Worm (Caenorhabditis elegans) whole organism, dauer: ENCODE results near the gene yap-1.

ENCODE experiments used
- unc-62 ChIP-seq: sonication (generic microtip); optimal IDR thresholded peaks from 2 replicates; lab custom pipeline; 2017; ENCODE audit warnings: missing biosample characterization, missing genetic modification reagents, missing genetic modification characterization

yap-1 gene

DNA sequence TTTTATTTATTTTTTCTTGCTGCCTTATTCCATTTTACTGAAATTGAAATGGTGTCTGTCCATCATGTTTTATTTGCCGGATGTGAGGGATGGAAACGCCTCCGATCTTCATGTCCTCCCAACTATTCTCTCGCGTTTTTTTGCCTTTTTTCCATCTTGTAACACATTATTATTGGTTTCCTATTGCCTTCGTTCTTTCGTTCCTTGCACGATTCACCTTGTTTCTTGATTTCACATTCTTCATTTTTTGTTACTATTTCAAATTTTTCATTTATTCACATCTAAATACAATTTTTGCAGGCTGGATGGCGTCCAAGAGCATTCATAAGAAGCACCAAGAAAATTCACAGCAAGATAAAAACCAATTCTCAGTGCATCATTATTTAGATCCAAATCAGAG is at the start of gene yap-1:
Gene yap-1 (plus strand): TSS at position 301 of the 400 bp plus-strand sequence.
- no peak for TF ChIP-seq unc-62 (GFP tag; lab: Kevin White, UChicago)

DNA sequence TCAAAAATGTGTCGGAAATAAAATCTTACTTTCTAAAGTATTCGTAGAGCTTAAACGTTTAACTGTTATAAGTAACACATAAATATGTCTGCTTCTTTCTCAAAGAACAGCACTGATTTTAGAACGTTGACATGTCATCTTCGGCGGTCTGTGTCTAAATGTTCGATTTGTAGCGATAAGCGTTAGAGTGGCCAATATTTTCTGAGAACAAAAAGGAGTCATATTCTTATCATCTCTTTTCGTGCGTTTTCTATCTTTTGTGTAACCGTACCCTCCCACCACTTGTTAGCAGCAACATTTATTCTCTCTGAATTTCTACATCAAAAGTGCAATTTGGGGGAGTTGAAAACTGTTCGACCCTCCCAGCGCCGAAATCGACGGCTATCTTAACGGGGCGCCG is 46.6 kb upstream of the yap-1 start:
- no peak for TF ChIP-seq unc-62 (GFP tag; lab: Kevin White, UChicago)

DNA sequence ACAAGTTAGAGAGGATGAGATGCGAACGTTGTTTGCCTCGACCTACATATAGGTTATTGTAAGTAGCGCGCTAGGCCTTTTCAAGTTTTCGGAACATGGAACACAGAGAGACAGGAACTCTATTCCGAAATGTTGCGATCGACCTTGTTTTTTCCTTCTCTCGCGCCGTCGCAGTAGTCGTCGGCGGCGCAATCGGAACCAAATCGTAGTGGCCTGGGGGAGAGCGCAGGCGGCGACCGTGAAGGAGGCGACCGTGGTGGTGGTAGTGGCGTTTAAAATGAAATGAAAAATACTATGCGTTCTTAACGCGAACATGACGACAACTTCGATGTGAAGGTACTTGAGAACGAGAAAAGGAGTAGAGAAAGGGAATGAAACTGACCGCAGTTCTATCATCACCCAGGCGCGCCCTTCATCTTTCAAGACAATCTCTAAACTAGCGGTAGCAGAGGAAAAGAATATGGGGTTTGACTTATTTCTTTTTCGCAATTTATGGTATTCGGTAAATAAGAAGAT is 44.1 kb upstream of the yap-1 start:
- no peak for TF ChIP-seq unc-62 (GFP tag; lab: Kevin White, UChicago)

ce11 chrX:10650103-10650502 is 41.6 kb upstream of the yap-1 start:
- TF ChIP-seq unc-62 (GFP tag; lab: Kevin White, UChicago): no peak

ce11 chrX:10656604-10657003 is 35.1 kb upstream of the yap-1 start:
- TF ChIP-seq unc-62 (GFP tag; lab: Kevin White, UChicago): no peak

DNA sequence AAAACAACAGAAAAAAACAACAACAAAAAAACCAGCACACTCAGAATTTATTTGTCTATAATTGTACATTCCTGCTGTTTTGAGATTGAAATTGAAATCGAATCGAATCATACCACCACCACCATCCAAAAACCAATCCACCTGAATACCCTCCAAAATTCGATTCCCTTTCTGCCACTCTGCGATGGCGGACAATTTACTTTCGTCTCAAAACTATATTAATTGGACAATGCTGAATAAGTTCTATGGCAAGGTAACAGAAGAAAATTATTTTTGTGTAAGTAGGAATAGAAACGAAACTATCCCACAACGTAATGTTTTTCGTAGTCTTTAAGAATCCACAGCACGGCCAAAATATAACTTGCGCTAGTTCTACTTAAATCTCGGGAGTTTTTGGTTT is 32.2 kb upstream of the yap-1 start:
- TF ChIP-seq unc-62 (GFP tag; lab: Kevin White, UChicago): no peak

- TF ChIP-seq unc-62 (GFP tag; lab: Kevin White, UChicago): no peak
Measured at ce11 chrX:10664759-10665158, 27.0 kb upstream of the yap-1 start.

DNA sequence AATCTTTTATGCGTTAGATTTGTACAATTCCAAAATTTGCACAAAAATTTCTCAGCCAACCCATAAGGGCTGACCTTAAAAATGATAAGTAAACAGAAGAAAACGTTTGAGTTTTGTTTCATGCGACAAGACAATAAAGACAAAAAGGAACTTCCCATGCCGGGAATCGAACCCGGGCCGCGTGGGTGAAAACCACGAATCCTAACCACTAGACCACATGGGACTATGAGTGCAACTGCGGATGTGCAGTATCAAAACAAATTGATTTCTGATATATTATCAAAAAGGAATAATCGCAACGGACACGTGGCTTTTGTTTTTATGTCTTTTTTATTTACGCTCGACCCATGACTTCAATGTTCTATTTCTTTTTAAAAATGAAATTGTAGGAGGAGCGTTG is 24.9 kb upstream of the yap-1 start:
- TF ChIP-seq unc-62 (GFP tag; lab: Kevin White, UChicago): no peak

DNA sequence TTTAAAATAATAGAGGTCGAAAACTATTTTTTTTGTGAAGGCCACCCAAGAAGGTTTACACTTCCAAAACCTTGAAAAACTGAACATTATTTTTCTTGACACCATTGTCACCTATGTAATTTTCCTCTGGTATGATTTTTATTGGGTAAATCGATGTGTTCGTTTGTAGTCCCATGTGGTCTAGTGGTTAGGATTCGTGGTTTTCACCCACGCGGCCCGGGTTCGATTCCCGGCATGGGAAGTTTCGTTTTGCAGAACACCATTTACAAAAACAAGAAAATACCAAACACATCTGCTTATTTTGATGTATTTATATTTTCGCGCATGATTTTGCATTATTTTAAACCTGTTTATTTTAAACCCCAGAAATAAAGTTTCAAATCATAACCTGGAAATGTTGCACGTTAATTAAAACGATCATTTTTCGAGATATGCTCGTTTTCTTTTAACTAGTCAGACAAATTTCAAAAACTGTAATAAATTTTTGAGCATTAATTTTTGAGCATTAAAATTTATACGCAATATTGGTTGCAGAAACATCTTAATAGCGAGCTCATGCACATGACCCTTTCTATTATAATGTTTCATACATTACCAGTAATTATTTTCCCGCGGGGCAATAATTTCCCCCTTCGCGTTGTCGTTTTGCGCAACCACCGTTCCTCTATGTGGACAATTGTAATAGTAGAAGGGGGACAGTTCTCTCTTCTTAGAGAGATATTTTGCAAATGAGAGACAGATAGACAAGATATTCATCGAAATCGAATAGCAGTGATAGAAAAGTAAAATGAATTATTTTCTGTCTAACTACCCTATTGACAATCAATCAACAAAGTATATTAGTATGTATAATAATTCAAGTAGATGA is 24.1 kb upstream of the yap-1 start:
- no peak for TF ChIP-seq unc-62 (GFP tag; lab: Kevin White, UChicago)

ce11 chrX:10670198-10670597 is 21.5 kb upstream of the yap-1 start:
- TF ChIP-seq unc-62 (GFP tag; lab: Kevin White, UChicago): no peak

DNA sequence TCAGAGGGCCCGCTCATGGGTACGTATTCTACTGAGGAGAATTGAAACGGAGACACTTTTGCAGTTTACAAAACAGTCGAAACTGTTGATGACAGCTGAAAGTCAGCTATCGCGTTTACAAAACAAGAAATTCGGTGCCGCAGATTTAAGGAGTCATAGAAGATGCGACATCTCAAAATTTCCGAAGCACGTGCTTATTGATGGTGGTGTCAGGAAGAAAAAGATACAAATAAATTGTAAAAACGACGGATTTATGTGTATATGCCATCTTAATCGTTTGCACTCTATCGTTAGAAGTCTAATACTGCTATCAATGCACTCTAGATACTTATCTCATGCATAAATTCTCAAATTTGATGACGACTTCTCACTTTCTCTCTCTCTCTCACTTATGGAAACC is 17.5 kb upstream of the yap-1 start, which contains the start of gene F13E6.2:
Gene F13E6.2 (minus strand): TSS at position 101 of the 400 bp plus-strand sequence.
- no peak for TF ChIP-seq unc-62 (GFP tag; lab: Kevin White, UChicago)

DNA sequence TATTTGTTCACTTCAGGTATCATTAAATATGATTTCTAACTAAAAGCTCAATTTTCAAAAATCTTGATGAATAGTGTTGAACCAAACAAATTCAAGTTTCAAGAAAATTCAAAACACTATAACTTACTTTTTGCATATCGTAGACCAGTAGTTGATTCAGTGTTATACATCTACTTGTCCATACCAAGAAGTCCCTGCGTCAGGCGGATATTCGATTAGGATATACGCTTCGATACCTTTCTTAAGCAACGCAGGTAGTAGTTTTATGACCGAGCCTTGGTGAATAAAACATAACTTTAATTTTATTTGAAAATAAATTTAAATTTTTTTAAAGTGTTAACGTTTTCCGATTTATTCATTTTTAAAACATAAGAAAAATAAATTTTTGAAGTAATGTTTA is 16.4 kb upstream of the yap-1 start:
- TF ChIP-seq unc-62 (GFP tag; lab: Kevin White, UChicago): no peak

DNA sequence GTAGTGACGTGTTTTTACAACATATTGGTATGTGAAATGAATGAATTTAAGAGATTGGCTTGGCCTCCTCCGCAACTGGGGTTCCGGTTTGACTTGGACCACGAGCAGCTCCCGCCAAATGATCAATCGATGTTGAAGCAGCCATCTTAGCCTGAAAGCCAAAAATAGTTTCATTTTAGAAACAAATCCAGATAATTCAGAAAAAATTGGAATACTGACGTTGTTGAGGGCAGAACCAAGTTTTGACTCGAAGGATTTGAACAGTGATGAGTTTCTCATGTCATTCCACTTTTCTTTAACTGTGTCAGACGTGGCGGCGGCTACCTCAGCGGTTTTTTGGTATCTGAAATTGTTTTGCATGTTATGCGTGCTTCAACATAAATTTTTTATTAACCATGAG is 15.8 kb upstream of the yap-1 start:
- no peak for TF ChIP-seq unc-62 (GFP tag; lab: Kevin White, UChicago)

- TF ChIP-seq unc-62 (GFP tag; lab: Kevin White, UChicago): no peak
Measured at ce11 chrX:10677009-10677408, 14.7 kb upstream of the yap-1 start, which contains the start of gene F13E6.1. Gene F13E6.1 (minus strand): TSS chrX:10677109.

ce11 chrX:10677552-10677951 is 14.2 kb upstream of the yap-1 start:
- TF ChIP-seq unc-62 (GFP tag; lab: Kevin White, UChicago): no peak

DNA sequence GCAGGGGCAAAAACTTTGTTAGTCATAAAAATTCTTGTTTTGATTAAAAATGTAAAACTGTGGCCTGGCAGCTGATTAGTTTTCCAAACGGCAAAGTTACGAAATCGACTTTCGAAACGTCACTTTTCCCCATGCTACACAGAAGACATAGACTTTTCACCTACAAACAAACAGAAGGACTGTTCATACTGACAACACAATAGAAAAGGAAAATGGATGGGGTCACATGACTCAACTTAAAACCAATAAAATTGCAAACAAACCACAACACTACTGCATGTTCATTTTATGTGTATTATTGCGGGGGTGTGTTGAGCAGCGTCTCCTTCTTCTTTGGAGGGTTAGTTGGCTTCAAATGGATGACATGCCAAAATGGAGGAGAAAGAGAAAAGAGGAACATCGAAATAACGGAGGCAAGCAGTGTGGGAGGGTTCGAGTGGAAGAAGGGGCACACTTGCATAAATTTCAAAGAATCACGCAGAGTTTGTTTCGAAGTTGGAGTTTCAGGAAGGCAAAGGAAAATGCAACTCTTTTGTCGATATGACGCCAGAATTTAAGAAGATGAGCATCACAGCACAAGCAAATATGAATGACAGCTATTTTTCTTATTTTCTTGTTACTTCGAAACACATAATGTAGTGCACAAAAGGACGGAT is 13.5 kb upstream of the yap-1 start:
- TF ChIP-seq unc-62 (GFP tag; lab: Kevin White, UChicago): no peak
